Worm (Caenorhabditis elegans): ENCODE measurements around the gene str-150.
A peak's percentile ranks its signal among the peaks of the same experiment; 100 is the strongest.

str-150 gene

ce11 chrV:16536701-16537100, 46.4 kb upstream of the str-150 start, which contains the start of gene Y32B12B.1:
Y32B12B.1 (plus strand) TSS chrV:16537001.
- TF ChIP-seq skn-1 (tag; optimal IDR thresholded peaks at IDR 0.05) (no peak), nhr-41 (GFP tag; IDR thresholded peaks at IDR 0.05) (no peak), ZK546.5 (tag; optimal IDR thresholded peaks at IDR 0.05) (no peak), saeg-2 (GFP tag; IDR thresholded peaks at IDR 0.05) (no peak), mxl-2 (GFP tag; conservative IDR thresholded peaks at IDR 0.05) (no peak), zag-1 (tag; optimal IDR thresholded peaks at IDR 0.05) (no peak), hif-1 (tag; optimal IDR thresholded peaks at IDR 0.05) (no peak), ztf-7 (tag; optimal IDR thresholded peaks at IDR 0.05) (no peak)

ce11 chrV:16537908-16538446, 45.1 kb upstream of the str-150 start, which contains the start of gene Y32B12B.2:
Y32B12B.2 (plus strand) TSS chrV:16538396.
- TF ChIP-seq ama-1 (optimal IDR thresholded peaks at IDR 0.05): no peak
- TF ChIP-seq mes-2 (tag; optimal IDR thresholded peaks at IDR 0.05; ENCODE audit: poor library complexity, severe bottlenecking): peak; percentile 75
- no peak for TF ChIP-seq R02D3.7 (tag; optimal IDR thresholded peaks at IDR 0.05)
- peak in 1 of 2 experiments; percentile 10 for TF ChIP-seq mdl-1 (tag; optimal IDR thresholded peaks at IDR 0.05)
- TF ChIP-seq dpl-1 (GFP tag; optimal IDR thresholded peaks at IDR 0.05): peak; percentile 80
- TF ChIP-seq php-3 (GFP tag; IDR thresholded peaks at IDR 0.05): peak; percentile 12; the same call in 1 of the 2 replicates
- TF ChIP-seq nhr-25 (tag; optimal IDR thresholded peaks at IDR 0.05; ENCODE audit: borderline replicate concordance, insufficient read depth): no peak
- no peak for TF ChIP-seq ZK337.2 (GFP tag; IDR thresholded peaks at IDR 0.05)
- TF ChIP-seq hif-1 (tag; optimal IDR thresholded peaks at IDR 0.05): no peak
- no peak for TF ChIP-seq jun-1 (tag; optimal IDR thresholded peaks at IDR 0.05)
- TF ChIP-seq lin-13 (GFP tag; optimal IDR thresholded peaks at IDR 0.05): peak; percentile 36
- peak; percentile 36; the same call in 1 of the 2 replicates for TF ChIP-seq ctbp-1 (GFP tag; IDR thresholded peaks at IDR 0.05)
- peak; percentile 47; the same call in 1 of the 2 replicates for TF ChIP-seq snpc-1.2 (GFP tag; IDR thresholded peaks at IDR 0.05)
- TF ChIP-seq hlh-30 (tag; optimal IDR thresholded peaks at IDR 0.05; ENCODE audit: insufficient read depth): peak; percentile 26
- TF ChIP-seq lin-38 (GFP tag; IDR thresholded peaks at IDR 0.05): peak; percentile 88
- 0 out of 2 replicates have a peak, but pooled peaks have one; percentile 9 for TF ChIP-seq ceh-20 (GFP tag; IDR thresholded peaks at IDR 0.05)
- no peak for TF ChIP-seq nhr-48 (tag; optimal IDR thresholded peaks at IDR 0.05)
- no peak for TF ChIP-seq daf-19 (GFP tag; conservative IDR thresholded peaks at IDR 0.05)
- no peak for TF ChIP-seq egl-43 (GFP tag; IDR thresholded peaks at IDR 0.05)
- peak; percentile 43 for TF ChIP-seq rbr-2 (tag; optimal IDR thresholded peaks at IDR 0.05)
- no peak for TF ChIP-seq zfp-2 (tag; optimal IDR thresholded peaks at IDR 0.05)
- no peak for TF ChIP-seq Y105C5A.15 (GFP tag; IDR thresholded peaks at IDR 0.05)
- TF ChIP-seq zip-11 (GFP tag; IDR thresholded peaks at IDR 0.05): no peak
- TF ChIP-seq zag-1 (tag; optimal IDR thresholded peaks at IDR 0.05): no peak
- TF ChIP-seq lin-39 (tag; optimal IDR thresholded peaks at IDR 0.05): no peak
- TF ChIP-seq madf-9 (GFP tag; conservative IDR thresholded peaks at IDR 0.05): no peak
- peak; percentile 18 for TF ChIP-seq F49E8.2 (tag; optimal IDR thresholded peaks at IDR 0.05; ENCODE audit: borderline replicate concordance)
- no peak for TF ChIP-seq spr-3 (GFP tag; optimal IDR thresholded peaks at IDR 0.05)
- no peak for TF ChIP-seq set-16 (GFP tag; IDR thresholded peaks at IDR 0.05)
- 0 out of 2 replicates have a peak, but pooled peaks have one; percentile 23 for TF ChIP-seq T26A8.4 (GFP tag; IDR thresholded peaks at IDR 0.05)
- TF ChIP-seq hmg-1.1 (GFP tag; IDR thresholded peaks at IDR 0.05): peak; percentile 58; the same call in 1 of the 2 replicates
- TF ChIP-seq snpc-4 (tag; optimal IDR thresholded peaks at IDR 0.05): no peak
- TF ChIP-seq F10B5.3 (tag; optimal IDR thresholded peaks at IDR 0.05): no peak
- TF ChIP-seq pha-4 (GFP tag; IDR thresholded peaks at IDR 0.05): no peak
- TF ChIP-seq pha-4 (tag; optimal IDR thresholded peaks at IDR 0.05): no peak
- no peak for TF ChIP-seq nhr-111 (GFP tag; optimal IDR thresholded peaks at IDR 0.05)
- peak; percentile 49 for TF ChIP-seq hlh-11 (tag; optimal IDR thresholded peaks at IDR 0.05)
- peak; percentile 3 for TF ChIP-seq aha-1 (tag)
- TF ChIP-seq fos-1 (tag; optimal IDR thresholded peaks at IDR 0.05): no peak
- peak; percentile 82 for TF ChIP-seq unc-130 (GFP tag; optimal IDR thresholded peaks at IDR 0.05)
- TF ChIP-seq Y48G9A.11 (GFP tag; IDR thresholded peaks at IDR 0.05): no peak
- peak; percentile 56 for TF ChIP-seq duxl-1 (tag; optimal IDR thresholded peaks at IDR 0.05; ENCODE audit: poor library complexity)

All from whole organism, L4 larva.